Fruit fly (Drosophila melanogaster) whole organism, embryonic: Measurements from ENCODE around the gene CG15337.

Experiments used
- Adf1 ChIP-seq: fragments of 200-800 bp; sonication (Bioruptor generic); IDR thresholded peaks from 2 replicates; pipeline ENCODE4 v1.3.6; 2022; ENCODE audit warnings: missing biosample characterization, missing genetic modification characterization
- BtbVII ChIP-seq: fragments of 200-800 bp; sonication (Bioruptor generic); optimal IDR thresholded peaks from 3 replicates; lab custom pipeline; 2017; ENCODE audit warnings: missing biosample characterization, mild to moderate bottlenecking, missing genetic modification characterization
- CG1024 ChIP-seq: fragments of 200-800 bp; sonication (Bioruptor generic); IDR thresholded peaks from 2 replicates; pipeline ENCODE4 v1.3.6; 2022; ENCODE audit warnings: missing biosample characterization, missing genetic modification characterization
- CG11093 ChIP-seq: fragments of 200-800 bp; sonication (Bioruptor generic); IDR thresholded peaks from 3 replicates; pipeline ENCODE4 v1.3.6; 2022; ENCODE audit warnings: missing biosample characterization, missing genetic modification characterization
- CG12236 ChIP-seq: fragments of 200-800 bp; sonication (Bioruptor generic); optimal IDR thresholded peaks from 2 replicates; lab custom pipeline; 2016; ENCODE audit warnings: missing biosample characterization, missing genetic modification characterization
- CG1233 ChIP-seq: fragments of 200-800 bp; sonication (Bioruptor generic); optimal IDR thresholded peaks from 4 replicates; lab custom pipeline; 2018; ENCODE audit warnings: missing biosample characterization, mild to moderate bottlenecking, missing genetic modification characterization
- CG13287 ChIP-seq: fragments of 200-800 bp; sonication (Bioruptor generic); IDR thresholded peaks from 2 replicates; pipeline ENCODE4 v1.3.6; 2022; ENCODE audit warnings: missing biosample characterization, missing genetic modification characterization; ENCODE audit not compliant: partially characterized antibody
- CG14014 ChIP-seq: fragments of 200-800 bp; sonication (Bioruptor generic); IDR thresholded peaks from 2 replicates; pipeline ENCODE4 v1.3.6; 2022; ENCODE audit warnings: missing biosample characterization, missing genetic modification characterization
- CG1832 ChIP-seq: fragments of 200-800 bp; sonication (Bioruptor generic); optimal IDR thresholded peaks from 2 replicates; lab custom pipeline; 2017; ENCODE audit warnings: missing biosample characterization, mild to moderate bottlenecking, missing genetic modification characterization, inconsistent platforms
- CG30403 ChIP-seq: fragments of 200-800 bp; sonication (Bioruptor generic); optimal IDR thresholded peaks from 3 replicates; lab custom pipeline; 2016; ENCODE audit warnings: missing biosample characterization, missing genetic modification characterization
- CG31441 ChIP-seq: fragments of 200-800 bp; sonication (Bioruptor generic); IDR thresholded peaks from 2 replicates; pipeline ENCODE4 v1.3.6; 2022; ENCODE audit warnings: missing biosample characterization, missing genetic modification characterization
- CG3407 ChIP-seq: fragments of 200-800 bp; sonication (Bioruptor generic); optimal IDR thresholded peaks from 2 replicates; lab custom pipeline; 2018; ENCODE audit warnings: missing biosample characterization, mild to moderate bottlenecking, missing genetic modification characterization
- CG34224 ChIP-seq: fragments of 200-800 bp; sonication (Bioruptor generic); IDR thresholded peaks from 3 replicates; pipeline ENCODE4 v1.3.6; 2022; ENCODE audit warnings: missing biosample characterization, missing genetic modification characterization; ENCODE audit not compliant: partially characterized antibody
- CG3995 ChIP-seq: fragments of 200-800 bp; sonication (Bioruptor generic); optimal IDR thresholded peaks from 3 replicates; lab custom pipeline; 2016; ENCODE audit warnings: missing biosample characterization, missing genetic modification characterization
- CG6854 ChIP-seq: fragments of 200-800 bp; sonication (Bioruptor generic); optimal IDR thresholded peaks from 3 replicates; lab custom pipeline; 2017; ENCODE audit warnings: missing biosample characterization, mild to moderate bottlenecking, missing genetic modification characterization
- CG8388 ChIP-seq: fragments of 200-800 bp; sonication (Bioruptor generic); optimal IDR thresholded peaks from 2 replicates; lab custom pipeline; 2019; ENCODE audit warnings: missing biosample characterization, mild to moderate bottlenecking, missing genetic modification characterization, moderate library complexity
- CG9797 ChIP-seq: fragments of 200-800 bp; sonication (Bioruptor generic); optimal IDR thresholded peaks from 3 replicates; lab custom pipeline; 2018; ENCODE audit warnings: missing biosample characterization, mild to moderate bottlenecking, missing genetic modification characterization
- Dad ChIP-seq: fragments of 200-800 bp; sonication (Bioruptor generic); optimal IDR thresholded peaks from 3 replicates; lab custom pipeline; 2016; ENCODE audit warnings: missing biosample characterization, missing genetic modification characterization
- Doc3 ChIP-seq: fragments of 200-800 bp; sonication (Bioruptor generic); IDR thresholded peaks from 3 replicates; pipeline ENCODE4 v1.3.6; 2022; ENCODE audit warnings: missing biosample characterization, missing genetic modification characterization; ENCODE audit not compliant: partially characterized antibody
- Dp ChIP-seq: fragments of 200-800 bp; sonication (Bioruptor generic); optimal IDR thresholded peaks from 2 replicates; lab custom pipeline; 2018; ENCODE audit warnings: missing biosample characterization, mild to moderate bottlenecking, missing genetic modification characterization, moderate library complexity
- E2f2 ChIP-seq: fragments of 200-800 bp; sonication (Bioruptor generic); IDR thresholded peaks from 2 replicates; pipeline ENCODE4 v1.3.6; 2022; ENCODE audit warnings: missing biosample characterization, missing genetic modification characterization
- Eip74EF ChIP-seq, 2 experiments: fragments of 200-800 bp in 1 of 2; fragments of >200 bp in 1 of 2; sonication (Bioruptor generic) in 1 of 2; optimal IDR thresholded peaks; 2 replicates each; lab custom pipeline; 2017 to 2019; ENCODE audit warnings: missing biosample characterization in 2 of 2, missing genetic modification characterization in 2 of 2, mild to moderate bottlenecking in 1 of 2, moderate library complexity in 1 of 2
- Gug ChIP-seq: fragments of 200-800 bp; sonication (Bioruptor generic); IDR thresholded peaks from 4 replicates; pipeline ENCODE4 v1.3.6; 2022; ENCODE audit warnings: missing biosample characterization, missing genetic modification characterization
- Hand ChIP-seq: fragments of 200-800 bp; sonication (Bioruptor generic); optimal IDR thresholded peaks from 2 replicates; lab custom pipeline; 2017; ENCODE audit warnings: mild to moderate bottlenecking, missing biosample characterization, missing genetic modification reagents, missing genetic modification characterization
- MBD-R2 ChIP-seq: fragments of 200-800 bp; sonication (Bioruptor generic); IDR thresholded peaks from 2 replicates; pipeline ENCODE4 v1.3.6; 2022; ENCODE audit warnings: missing biosample characterization, missing genetic modification characterization
- MESR4 ChIP-seq: fragments of 200-800 bp; sonication (Bioruptor generic); optimal IDR thresholded peaks from 2 replicates; lab custom pipeline; 2018; ENCODE audit warnings: missing biosample characterization, mild to moderate bottlenecking, missing genetic modification characterization, moderate library complexity
- Med ChIP-seq: fragments of 200-800 bp; sonication (Bioruptor generic); peaks from one replicate; lab custom pipeline; 2016; ENCODE audit warnings: missing biosample characterization, missing genetic modification characterization, mild to moderate bottlenecking, inconsistent platforms, moderate library complexity
- NC2α ChIP-seq: fragments of 200-800 bp; sonication (Bioruptor generic); optimal IDR thresholded peaks from 2 replicates; lab custom pipeline; 2016; ENCODE audit warnings: missing biosample characterization, missing genetic modification characterization
- Neu2 ChIP-seq: fragments of 200-800 bp; sonication (Bioruptor generic); optimal IDR thresholded peaks from 3 replicates; lab custom pipeline; 2016; ENCODE audit warnings: missing biosample characterization, missing genetic modification characterization, borderline replicate concordance
- Opbp ChIP-seq: fragments of 200-800 bp; sonication (Bioruptor generic); IDR thresholded peaks from 3 replicates; pipeline ENCODE4 v1.3.6; 2022; ENCODE audit warnings: missing biosample characterization, missing genetic modification characterization; ENCODE audit not compliant: partially characterized antibody
- Side ChIP-seq: fragments of 200-800 bp; sonication (Bioruptor generic); optimal IDR thresholded peaks from 2 replicates; lab custom pipeline; 2016; ENCODE audit warnings: missing biosample characterization, missing genetic modification characterization
- Sry-β ChIP-seq: fragments of 200-800 bp; sonication (Bioruptor generic); optimal IDR thresholded peaks from 2 replicates; lab custom pipeline; 2018; ENCODE audit warnings: missing biosample characterization, mild to moderate bottlenecking, missing genetic modification characterization, moderate library complexity
- ap ChIP-seq: fragments of 200-800 bp; sonication (Bioruptor generic); IDR thresholded peaks from 2 replicates; pipeline ENCODE4 v1.3.6; 2022; ENCODE audit warnings: missing biosample characterization, missing genetic modification characterization
- chinmo ChIP-seq: fragments of 200-800 bp; sonication (Bioruptor generic); IDR thresholded peaks from 4 replicates; pipeline ENCODE4 v1.3.6; 2022; ENCODE audit warnings: missing biosample characterization, missing genetic modification characterization; ENCODE audit not compliant: partially characterized antibody
- crol ChIP-seq: fragments of 200-800 bp; sonication (Bioruptor generic); IDR thresholded peaks from 2 replicates; pipeline ENCODE4 v1.3.6; 2022; ENCODE audit warnings: missing biosample characterization, missing genetic modification characterization
- fd102C ChIP-seq: fragments of 200-800 bp; sonication (Bioruptor generic); optimal IDR thresholded peaks from 2 replicates; lab custom pipeline; 2018; ENCODE audit warnings: missing biosample characterization, mild to moderate bottlenecking, missing genetic modification characterization, moderate library complexity
- gcm2 ChIP-seq: fragments of 200-800 bp; sonication (Bioruptor generic); optimal IDR thresholded peaks from 2 replicates; lab custom pipeline; 2016; ENCODE audit warnings: missing biosample characterization, missing genetic modification characterization
- hbn ChIP-seq: fragments of 200-800 bp; sonication (Bioruptor generic); IDR thresholded peaks from 2 replicates; pipeline ENCODE4 v1.3.6; 2022; ENCODE audit warnings: missing biosample characterization, missing genetic modification characterization; ENCODE audit not compliant: partially characterized antibody
- jumu ChIP-seq: fragments of 200-800 bp; sonication (Bioruptor generic); optimal IDR thresholded peaks from 3 replicates; lab custom pipeline; 2016; ENCODE audit warnings: missing biosample characterization, missing genetic modification characterization
- kah ChIP-seq: fragments of 200-800 bp; sonication (Bioruptor generic); optimal IDR thresholded peaks from 2 replicates; lab custom pipeline; 2018; ENCODE audit warnings: missing biosample characterization, mild to moderate bottlenecking, missing genetic modification characterization
- pzg ChIP-seq: fragments of 200-800 bp; sonication (Bioruptor generic); optimal IDR thresholded peaks from 3 replicates; lab custom pipeline; 2018; ENCODE audit warnings: missing biosample characterization, mild to moderate bottlenecking, missing genetic modification characterization, moderate library complexity
- scrt ChIP-seq: fragments of 200-800 bp; sonication (Bioruptor generic); optimal IDR thresholded peaks from 2 replicates; lab custom pipeline; 2018; ENCODE audit warnings: missing biosample characterization, mild to moderate bottlenecking, missing genetic modification characterization, moderate library complexity
- sens-2 ChIP-seq: fragments of 200-800 bp; sonication (Bioruptor generic); IDR thresholded peaks from 2 replicates; pipeline ENCODE4 v1.3.6; 2022; ENCODE audit warnings: missing biosample characterization, missing genetic modification characterization
- sqz ChIP-seq: fragments of 200-800 bp; sonication (Bioruptor generic); optimal IDR thresholded peaks from 3 replicates; lab custom pipeline; 2018; ENCODE audit warnings: missing biosample characterization, mild to moderate bottlenecking, missing genetic modification characterization
- stwl ChIP-seq: fragments of 200-800 bp; sonication (Bioruptor generic); optimal IDR thresholded peaks from 3 replicates; lab custom pipeline; 2018; ENCODE audit warnings: missing biosample characterization, mild to moderate bottlenecking, missing genetic modification characterization, moderate library complexity
- sug ChIP-seq: fragments of 200-800 bp; optimal IDR thresholded peaks from 2 replicates; lab custom pipeline; 2019; ENCODE audit warnings: missing biosample characterization, mild to moderate bottlenecking, missing genetic modification characterization, moderate library complexity
- zfh2 ChIP-seq: fragments of 200-800 bp; sonication (Bioruptor generic); optimal IDR thresholded peaks from 2 replicates; lab custom pipeline; 2016; ENCODE audit warnings: missing biosample characterization, missing genetic modification characterization

Gene CG15337

dm6 chrX:8115717-8116311 lies 44.0 kb upstream of the CG15337 start, which contains the start of gene Gclc (continued):
- TF ChIP-seq Eip74EF (GFP tag; optimal IDR thresholded peaks at IDR 0.05; lab: Kevin White, UChicago) (peak in 1 of 2 experiments; percentile 1), Opbp (GFP tag; lab: Robert Waterston, UW) (peak; percentile 23; the same call in 1 of the 3 replicates), fd102C (GFP tag; lab: Kevin White, UChicago) (no peak), Med (GFP tag; lab: Kevin White, UChicago) (peak; percentile 81)

dm6 chrX:8116813-8117212 lies 43.0 kb upstream of the CG15337 start, which contains the start of gene CG1575:
TSS of gene CG1575 (plus strand) at chrX:8117012.
- TF ChIP-seq chinmo (GFP tag; lab: Robert Waterston, UW) = no peak
- TF ChIP-seq Adf1 (GFP tag; lab: Robert Waterston, UW) = no peak
- no peak for TF ChIP-seq CG14014 (GFP tag; lab: Robert Waterston, UW)
- TF ChIP-seq Dp = peak; percentile 58
- TF ChIP-seq zfh2 (GFP tag; lab: Kevin White, UChicago) = no peak
- TF ChIP-seq CG12236 (GFP tag; lab: Kevin White, UChicago) = no peak
- no peak for TF ChIP-seq Sry-β (GFP tag; lab: Kevin White, UChicago)
- TF ChIP-seq CG34224 (GFP tag; lab: Robert Waterston, UW) = peak; percentile 10; the same call in 1 of the 3 replicates
- TF ChIP-seq pzg (GFP tag; lab: Kevin White, UChicago) = peak; percentile 28
- no peak for TF ChIP-seq ap (GFP tag; lab: Robert Waterston, UW)
- TF ChIP-seq NC2α = no peak
- no peak for TF ChIP-seq CG3407
- TF ChIP-seq CG11093 (GFP tag; lab: Robert Waterston, UW) = no peak
- peak; percentile 9 for TF ChIP-seq MESR4
- TF ChIP-seq Hand (GFP tag; lab: Kevin White, UChicago) = no peak
- no peak for TF ChIP-seq jumu
- peak; percentile 97 for TF ChIP-seq stwl (tag; lab: Kevin White, UChicago)
- TF ChIP-seq hbn (GFP tag; lab: Robert Waterston, UW) = peak; percentile 46; the same call in 1 of the 2 replicates
- TF ChIP-seq crol (GFP tag; lab: Robert Waterston, UW) = no peak
- no peak for TF ChIP-seq CG31441 (GFP tag; lab: Robert Waterston, UW)
- TF ChIP-seq BtbVII (GFP tag; lab: Kevin White, UChicago) = no peak
- TF ChIP-seq E2f2 (GFP tag; lab: Robert Waterston, UW) = peak; percentile 67
- TF ChIP-seq Gug (GFP tag; lab: Robert Waterston, UW) = no peak
- TF ChIP-seq gcm2 (GFP tag; lab: Kevin White, UChicago) = no peak
- TF ChIP-seq Neu2 (GFP tag; lab: Kevin White, UChicago) = no peak
- TF ChIP-seq Med (GFP tag; lab: Kevin White, UChicago) = peak; percentile 63
- TF ChIP-seq CG1233 = no peak
- no peak for TF ChIP-seq CG8388 (GFP tag; lab: Kevin White, UChicago)
- no peak for TF ChIP-seq Dad (GFP tag; lab: Kevin White, UChicago)
- TF ChIP-seq Side (GFP tag; lab: Kevin White, UChicago) = no peak
- 0 out of 3 replicates have a peak, but pooled peaks have one; percentile 20 for TF ChIP-seq Doc3 (GFP tag; lab: Robert Waterston, UW)
- no peak for TF ChIP-seq CG6854
- TF ChIP-seq CG3995 (GFP tag; lab: Kevin White, UChicago) = peak; percentile 86
- TF ChIP-seq CG1024 = no peak
- TF ChIP-seq MBD-R2 (GFP tag; lab: Robert Waterston, UW) = peak; percentile 37; the same call in 1 of the 2 replicates
- peak; percentile 53 for TF ChIP-seq CG13287 (GFP tag; lab: Robert Waterston, UW)
- no peak for TF ChIP-seq CG30403 (GFP tag; lab: Kevin White, UChicago)
- peak; percentile 23 for TF ChIP-seq sug (tag; lab: Kevin White, UChicago)
- peak; percentile 35 for TF ChIP-seq CG9797
- TF ChIP-seq kah (GFP tag; lab: Kevin White, UChicago) = peak; percentile 59
- TF ChIP-seq sens-2 (GFP tag; lab: Robert Waterston, UW) = no peak
- peak; percentile 76 for TF ChIP-seq scrt (GFP tag; lab: Kevin White, UChicago)
- no peak for TF ChIP-seq CG1832 (GFP tag; lab: Kevin White, UChicago)
- TF ChIP-seq sqz (GFP tag; lab: Kevin White, UChicago) = no peak
